Fruit fly (Drosophila melanogaster) whole organism, prepupa: ENCODE measurements around the gene Eo.

Experiments used
- CG11762 ChIP-seq: fragments of 200-800 bp; sonication (Bioruptor generic); optimal IDR thresholded peaks from 3 replicates; lab custom pipeline; 2016; ENCODE audit warnings: missing biosample characterization, missing genetic modification characterization; ENCODE audit not compliant: insufficient read depth
- CG4318 ChIP-seq: fragments of 200-800 bp; sonication (Bioruptor generic); optimal IDR thresholded peaks from 3 replicates; lab custom pipeline; 2017; ENCODE audit warnings: missing biosample characterization, mild to moderate bottlenecking, missing genetic modification characterization
- CG6163 ChIP-seq: fragments of 200-800 bp; sonication (Bioruptor generic); IDR thresholded peaks from 3 replicates; pipeline ENCODE4 v1.3.6; 2022; ENCODE audit warnings: missing biosample characterization, missing genetic modification characterization
- CG6808 ChIP-seq: fragments of 200-800 bp; sonication (Bioruptor generic); optimal IDR thresholded peaks from 3 replicates; lab custom pipeline; 2017; ENCODE audit warnings: missing biosample characterization, missing genetic modification characterization, mild to moderate bottlenecking, moderate library complexity, missing genetic modification reagents
- Eip93F ChIP-seq: fragments of 200-800 bp; sonication (Bioruptor generic); optimal IDR thresholded peaks from 2 replicates; lab custom pipeline; 2016; ENCODE audit warnings: missing biosample characterization, mild to moderate bottlenecking, missing genetic modification characterization
- Ets96B ChIP-seq: fragments of 200-800 bp; optimal IDR thresholded peaks from 2 replicates; lab custom pipeline; 2019; ENCODE audit warnings: missing biosample characterization, mild to moderate bottlenecking, missing genetic modification characterization, moderate library complexity
- Gug ChIP-seq: fragments of 200-800 bp; sonication (Bioruptor generic); IDR thresholded peaks from 2 replicates; pipeline ENCODE4 v1.3.6; 2022; ENCODE audit warnings: missing biosample characterization, missing genetic modification characterization
- Sox15 ChIP-seq: fragments of 200-800 bp; sonication (Bioruptor generic); optimal IDR thresholded peaks from 3 replicates; lab custom pipeline; 2016; ENCODE audit warnings: missing biosample characterization, missing genetic modification characterization
- eg ChIP-seq: fragments of 200-800 bp; sonication (Bioruptor generic); IDR thresholded peaks from 3 replicates; pipeline ENCODE4 v1.3.6; 2022; ENCODE audit warnings: missing biosample characterization, missing genetic modification characterization

DNA sequence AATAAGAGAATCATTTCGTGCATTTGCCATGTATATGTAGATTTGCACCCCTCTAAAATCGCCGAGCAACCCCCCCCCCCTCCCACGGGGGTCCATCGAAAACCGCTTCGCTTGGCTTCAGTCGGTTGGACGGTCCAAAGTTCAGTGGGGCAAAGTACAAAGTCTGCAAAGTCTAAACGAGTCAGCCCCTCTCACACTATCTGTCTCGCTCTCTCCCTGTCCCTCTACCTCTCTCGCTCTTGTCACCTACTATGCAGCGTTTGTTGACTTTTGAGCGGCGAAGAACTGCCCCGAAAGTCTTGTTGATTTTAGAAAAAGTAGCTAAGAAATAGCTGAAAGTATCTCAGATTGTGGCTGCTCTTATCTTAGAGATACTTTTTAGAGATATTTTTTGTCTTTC, 28.8 kb upstream of the Eo start:
- TF ChIP-seq eg (GFP tag; lab: Robert Waterston, UW) (peak; percentile 98), Sox15 (no peak), CG6808 (GFP tag; lab: Kevin White, UChicago) (peak; percentile 98), CG11762 (peak; percentile 75), Gug (peak; percentile 79), Eip93F (no peak), CG6163 (GFP tag; lab: Robert Waterston, UW) (peak; percentile 90), CG4318 (GFP tag; lab: Kevin White, UChicago) (peak; percentile 27), Ets96B (tag; lab: Kevin White, UChicago) (peak; percentile 65)
